Worm (Caenorhabditis elegans) whole organism, young adult: ENCODE data around the gene sdpn-1.

Source experiments
- F22D6.2 ChIP-seq: sonication (generic microtip); optimal IDR thresholded peaks from 2 replicates; lab custom pipeline; 2016; ENCODE audit warnings: mild to moderate bottlenecking, missing genetic modification characterization, missing compliant biosample characterization
- K11D2.4 ChIP-seq: fragments of 200-800 bp; sonication (Bioruptor generic); IDR thresholded peaks from 2 replicates; pipeline ENCODE4 v1.3.6; 2022; ENCODE audit warnings: missing genetic modification reagents, missing genetic modification characterization, missing compliant biosample characterization
- Y95B8A.8 ChIP-seq: fragments of 200-800 bp; sonication (Bioruptor generic); IDR thresholded peaks from 2 replicates; pipeline ENCODE4 v1.3.6; 2022; ENCODE audit warnings: missing genetic modification reagents, missing genetic modification characterization, missing compliant biosample characterization
- atf-7 ChIP-seq: sonication (generic microtip); optimal IDR thresholded peaks from 2 replicates; lab custom pipeline; 2017; ENCODE audit warnings: mild to moderate bottlenecking, missing genetic modification characterization, missing compliant biosample characterization
- cebp-1 ChIP-seq, 2 experiments: fragments of 200-800 bp in 1 of 2; sonication (Bioruptor generic) in 1 of 2; sonication (generic microtip) in 1 of 2; IDR thresholded peaks in 1 of 2; optimal IDR thresholded peaks in 1 of 2; 2 replicates each; pipeline versions ENCODE4 v1.3.6 to Lab custom; 2017 to 2022; ENCODE audit warnings: missing compliant biosample characterization in 2 of 2, missing genetic modification characterization in 2 of 2, mild to moderate bottlenecking in 1 of 2, missing genetic modification reagents in 1 of 2, moderate library complexity in 1 of 2
- ceh-27 ChIP-seq: fragments of 200-800 bp; sonication (Bioruptor generic); optimal IDR thresholded peaks from 2 replicates; lab custom pipeline; 2018; ENCODE audit warnings: mild to moderate bottlenecking, missing genetic modification characterization, moderate library complexity, missing compliant biosample characterization
- ceh-40 ChIP-seq: fragments of 200-800 bp; sonication (Bioruptor generic); IDR thresholded peaks from 2 replicates; pipeline ENCODE4 v1.3.6; 2022; ENCODE audit warnings: missing genetic modification characterization, missing compliant biosample characterization
- chd-7 ChIP-seq: sonication (generic microtip); optimal IDR thresholded peaks from 2 replicates; lab custom pipeline; 2016; ENCODE audit warnings: mild to moderate bottlenecking, missing genetic modification characterization, moderate library complexity, missing compliant biosample characterization
- egrh-3 ChIP-seq: fragments of 200-800 bp; sonication (Bioruptor generic); IDR thresholded peaks from 2 replicates; pipeline ENCODE4 v1.3.6; 2022; ENCODE audit warnings: missing genetic modification reagents, missing genetic modification characterization, missing compliant biosample characterization
- hsf-1 ChIP-seq: fragments of 200-800 bp; sonication (Bioruptor generic); IDR thresholded peaks from 2 replicates; pipeline ENCODE4 v1.3.6; 2022; ENCODE audit warnings: missing genetic modification reagents, missing genetic modification characterization, missing compliant biosample characterization
- let-607 ChIP-seq, 2 experiments: fragments of 200-800 bp in 1 of 2; sonication (Bioruptor generic) in 1 of 2; sonication (generic microtip) in 1 of 2; optimal IDR thresholded peaks; 2 replicates each; lab custom pipeline; 2016 to 2018; ENCODE audit warnings: mild to moderate bottlenecking in 2 of 2, missing compliant biosample characterization in 2 of 2, missing genetic modification characterization in 2 of 2, moderate library complexity in 2 of 2, missing genotype in 1 of 2
- lin-26 ChIP-seq: fragments of 200-800 bp; sonication (Bioruptor generic); IDR thresholded peaks from 2 replicates; pipeline ENCODE4 v1.3.6; 2022; ENCODE audit warnings: missing genetic modification reagents, missing genetic modification characterization, missing compliant biosample characterization
- lin-35 ChIP-seq, 3 experiments: fragments of 150-350 bp in 2 of 3; sonication (generic microtip) in 1 of 3; optimal IDR thresholded peaks; 2 replicates each; lab custom pipeline; 2014 to 2018; ENCODE audit warnings: missing biosample characterization in 3 of 3, missing genetic modification characterization in 3 of 3, missing genetic modification reagents in 3 of 3
- lin-40 ChIP-seq: sonication (generic microtip); optimal IDR thresholded peaks from 2 replicates; lab custom pipeline; 2016; ENCODE audit warnings: missing genetic modification characterization, mild to moderate bottlenecking, missing compliant biosample characterization, missing genotype, missing genetic modification reagents
- madf-3 ChIP-seq: fragments of 200-800 bp; sonication (Bioruptor generic); IDR thresholded peaks from 2 replicates; pipeline ENCODE4 v1.3.6; 2022; ENCODE audit warnings: missing genetic modification reagents, missing genetic modification characterization, missing compliant biosample characterization
- mcd-1 ChIP-seq: fragments of 200-800 bp; sonication (Bioruptor generic); IDR thresholded peaks from 2 replicates; pipeline ENCODE4 v1.3.6; 2022; ENCODE audit warnings: missing genetic modification reagents, missing genetic modification characterization, missing compliant biosample characterization
- mes-4 ChIP-seq: sonication (generic microtip); optimal IDR thresholded peaks from 2 replicates; lab custom pipeline; 2016; ENCODE audit warnings: missing genotype, missing genetic modification characterization, missing compliant biosample characterization
- nhr-80 ChIP-seq: sonication (generic microtip); optimal IDR thresholded peaks from 2 replicates; lab custom pipeline; 2016; ENCODE audit warnings: missing genetic modification characterization, missing compliant biosample characterization
- pbrm-1 ChIP-seq: fragments of 200-800 bp; sonication (Bioruptor generic); IDR thresholded peaks from 2 replicates; pipeline ENCODE4 v1.3.6; 2022; ENCODE audit warnings: missing genetic modification reagents, missing genetic modification characterization, missing compliant biosample characterization
- pha-4 ChIP-seq: fragments of 150-350 bp; sonication (generic microtip); optimal IDR thresholded peaks from 2 replicates; lab custom pipeline; 2014; ENCODE audit warnings: missing biosample characterization, missing genetic modification reagents, missing genetic modification characterization
- repo-1 ChIP-seq: sonication (generic microtip); optimal IDR thresholded peaks from 2 replicates; lab custom pipeline; 2017; ENCODE audit warnings: mild to moderate bottlenecking, missing genetic modification characterization, missing compliant biosample characterization
- snpc-3.4 ChIP-seq: sonication (generic microtip); optimal IDR thresholded peaks from 2 replicates; lab custom pipeline; 2017; ENCODE audit warnings: missing genetic modification characterization, mild to moderate bottlenecking, missing compliant biosample characterization, antibody characterized with exemption, moderate library complexity, missing genotype, missing genetic modification reagents
- somi-1 ChIP-seq: fragments of 200-800 bp; sonication (Bioruptor generic); optimal IDR thresholded peaks from 2 replicates; lab custom pipeline; 2018; ENCODE audit warnings: mild to moderate bottlenecking, missing genetic modification characterization, missing compliant biosample characterization
- unc-130 ChIP-seq: sonication (generic microtip); optimal IDR thresholded peaks from 2 replicates; lab custom pipeline; 2016; ENCODE audit warnings: missing genetic modification reagents, missing genetic modification characterization, missing compliant biosample characterization
- ztf-22 ChIP-seq: fragments of 200-800 bp; sonication (Bioruptor generic); optimal IDR thresholded peaks from 2 replicates; lab custom pipeline; 2018; ENCODE audit warnings: mild to moderate bottlenecking, missing genetic modification characterization, moderate library complexity, missing compliant biosample characterization
- ztf-26 ChIP-seq: sonication (generic microtip); optimal IDR thresholded peaks from 2 replicates; lab custom pipeline; 2017; ENCODE audit warnings: missing genetic modification characterization, missing compliant biosample characterization
- ztf-28 ChIP-seq: fragments of 200-800 bp; sonication (Bioruptor generic); IDR thresholded peaks from 2 replicates; pipeline ENCODE4 v1.3.6; 2022; ENCODE audit warnings: missing genetic modification reagents, missing genetic modification characterization, missing compliant biosample characterization
- ztf-3 ChIP-seq: fragments of 200-800 bp; sonication (Bioruptor generic); optimal IDR thresholded peaks from 2 replicates; lab custom pipeline; 2018; ENCODE audit warnings: mild to moderate bottlenecking, missing genetic modification characterization, missing compliant biosample characterization
- ztf-6 ChIP-seq: fragments of 200-800 bp; sonication (Bioruptor generic); IDR thresholded peaks from 2 replicates; pipeline ENCODE4 v1.3.6; 2022; ENCODE audit warnings: missing genetic modification reagents, missing genetic modification characterization, missing compliant biosample characterization

The sdpn-1 gene

DNA sequence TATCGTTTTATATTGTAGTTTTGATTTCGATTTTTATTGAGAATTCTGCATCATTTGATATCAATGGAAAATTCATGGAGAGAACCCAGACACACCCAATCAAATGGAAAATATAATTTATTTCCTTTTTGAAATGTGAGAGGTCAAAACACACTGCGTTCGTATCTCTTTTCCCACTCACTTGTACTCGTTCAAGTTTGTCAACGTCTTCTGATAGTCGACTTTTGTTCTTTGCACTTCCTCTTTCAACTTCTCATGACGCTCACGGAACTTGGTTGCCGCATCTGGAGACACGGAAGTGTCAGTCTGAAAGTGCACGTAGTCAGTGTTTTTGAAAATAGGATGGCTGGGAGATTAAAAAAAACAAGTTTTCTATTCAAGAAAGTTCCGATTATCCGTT, 7.7 kb downstream of the sdpn-1 start:
- TF ChIP-seq unc-130 (no peak), lin-40 (tag; lab: Kevin White, UChicago) (peak; percentile 71), somi-1 (GFP tag; lab: Kevin White, UChicago) (peak; percentile 8), mes-4 (no peak), ztf-26 (tag; lab: Kevin White, UChicago) (peak; percentile 67)

DNA sequence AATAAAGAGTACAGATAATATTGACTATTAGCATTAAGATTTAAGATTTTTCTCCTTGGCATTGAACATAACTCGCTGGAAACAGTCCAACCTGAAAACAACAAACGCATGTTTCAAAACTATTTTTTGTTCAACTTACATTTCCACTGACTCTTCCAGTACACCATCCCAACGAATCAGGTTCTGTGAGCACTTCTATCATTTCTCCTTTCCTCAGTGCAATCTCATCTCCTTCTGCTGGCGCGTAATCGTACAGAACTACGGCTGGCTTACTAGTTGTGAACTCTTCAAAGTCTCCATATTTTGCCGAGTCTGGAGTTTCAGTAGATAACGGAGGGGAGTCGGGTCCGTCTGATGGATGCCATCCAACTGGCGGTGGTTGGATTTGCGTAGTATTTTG, 8.9 kb downstream of the sdpn-1 start:
- TF ChIP-seq ztf-3 (GFP tag; lab: Kevin White, UChicago) (peak; percentile 12), ztf-28 (GFP tag; lab: Robert Waterston, UW) (no peak), ztf-26 (tag; lab: Kevin White, UChicago) (peak; percentile 39)

DNA sequence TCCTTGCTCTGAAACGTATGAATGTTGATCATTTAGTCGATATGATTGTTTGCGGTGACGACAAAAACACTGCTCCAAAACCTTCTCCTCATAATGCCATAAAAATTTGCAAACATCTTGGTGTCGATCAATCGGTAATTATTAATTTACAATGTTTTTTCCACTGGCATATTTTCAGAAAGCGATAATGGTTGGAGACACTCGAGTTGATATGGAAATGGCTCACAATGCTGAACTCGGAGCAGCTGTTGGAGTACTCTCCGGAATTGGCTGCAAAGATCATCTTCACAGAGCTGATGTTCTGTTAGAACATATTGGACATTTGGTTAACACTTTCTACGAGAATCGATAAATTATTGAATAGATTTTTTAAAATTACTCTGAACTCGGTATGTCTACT, 9.6 kb downstream of the sdpn-1 start:
- TF ChIP-seq snpc-3.4 (tag; lab: Kevin White, UChicago): no peak
- TF ChIP-seq madf-3 (GFP tag; lab: Robert Waterston, UW): peak; percentile 59; the same call in 1 of the 2 replicates

DNA sequence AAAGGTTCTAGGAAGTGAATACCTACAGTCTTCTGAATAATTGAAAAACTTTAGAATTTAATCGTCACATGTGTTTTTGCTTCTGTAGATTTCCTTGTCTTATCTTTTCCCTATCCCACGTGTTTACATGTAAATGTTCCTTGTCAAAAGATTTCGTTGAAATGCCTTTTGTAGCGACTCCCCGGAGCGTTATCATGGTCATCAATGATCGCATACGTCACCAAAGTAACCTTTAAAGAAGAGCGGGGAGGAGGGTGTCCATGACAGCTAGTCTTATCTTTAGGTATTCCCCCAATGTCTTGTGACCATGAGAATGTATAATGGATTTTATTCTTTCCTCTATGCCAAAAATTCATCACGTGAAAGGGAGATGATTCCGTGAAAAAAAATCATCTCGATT, 11.1 kb downstream of the sdpn-1 start:
- TF ChIP-seq cebp-1 (GFP tag; IDR thresholded peaks at IDR 0.05; lab: Robert Waterston, UW) (no peak), cebp-1 (tag; optimal IDR thresholded peaks at IDR 0.05; lab: Kevin White, UChicago) (peak; percentile 28), lin-26 (GFP tag; lab: Robert Waterston, UW) (peak; percentile 40; the same call in 1 of the 2 replicates), chd-7 (tag; lab: Kevin White, UChicago) (peak; percentile 19), let-607 (tag; optimal IDR thresholded peaks at IDR 0.05; lab: Kevin White, UChicago) (peak in 1 of 2 experiments; percentile 34), ztf-26 (tag; lab: Kevin White, UChicago) (peak; percentile 62), F22D6.2 (no peak), lin-35 (GFP tag; optimal IDR thresholded peaks at IDR 0.05; lab: Kevin White, UChicago) (peak in 1 of 3 experiments; percentile 14), Y95B8A.8 (GFP tag; lab: Robert Waterston, UW) (no peak), egrh-3 (GFP tag; lab: Robert Waterston, UW) (no peak), repo-1 (tag; lab: Kevin White, UChicago) (peak; percentile 14), mcd-1 (GFP tag; lab: Robert Waterston, UW) (0 out of 2 replicates have a peak, but pooled peaks have one; percentile 14), pbrm-1 (GFP tag; lab: Robert Waterston, UW) (no peak), ceh-40 (0 out of 2 replicates have a peak, but pooled peaks have one; percentile 45), K11D2.4 (peak; percentile 53; the same call in 1 of the 2 replicates), somi-1 (GFP tag; lab: Kevin White, UChicago) (peak; percentile 67), nhr-80 (tag; lab: Kevin White, UChicago) (peak; percentile 43), atf-7 (peak; percentile 26), ztf-6 (GFP tag; lab: Robert Waterston, UW) (no peak), lin-40 (tag; lab: Kevin White, UChicago) (peak; percentile 56), pha-4 (tag; lab: Kevin White, UChicago) (peak; percentile 5), ztf-22 (GFP tag; lab: Kevin White, UChicago) (peak; percentile 40)

DNA sequence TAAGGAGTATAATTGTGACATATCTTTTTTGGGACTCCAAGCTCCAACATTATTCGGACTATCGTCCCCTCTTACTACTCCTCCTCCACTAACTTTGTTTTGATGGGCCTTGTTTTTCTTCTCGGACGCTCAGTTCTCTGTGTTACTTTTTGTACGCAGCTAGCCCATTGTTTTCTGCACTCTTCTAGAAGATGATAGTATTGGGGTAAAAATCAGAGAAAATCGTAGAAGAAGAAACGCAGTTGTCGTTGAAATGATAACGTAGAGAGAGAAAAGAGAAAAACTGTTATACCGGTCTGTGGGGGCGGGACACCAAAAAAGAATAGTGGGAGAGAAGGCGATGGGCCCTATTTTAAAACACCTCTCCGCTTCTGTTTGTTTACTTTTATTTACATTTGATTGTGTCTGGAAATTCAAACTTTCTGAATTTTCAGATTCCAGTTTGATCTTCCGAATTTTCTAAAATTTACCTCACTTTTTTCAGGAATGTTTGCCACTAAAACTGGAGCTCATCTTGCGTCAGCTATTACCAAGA, 12.5 kb downstream of the sdpn-1 start, which contains the start of gene F45E1.4:
F45E1.4 (plus strand) TSS at position 485 of the 535 bp plus-strand sequence.
- TF ChIP-seq hsf-1 (GFP tag; lab: Robert Waterston, UW): 0 out of 2 replicates have a peak, but pooled peaks have one; percentile 19
- no peak for TF ChIP-seq ceh-27
- TF ChIP-seq, all 124 proteins: peak for 1
